Worm (Caenorhabditis elegans) whole organism, L2 larva: ENCODE results near the gene Y49A3A.4.

ENCODE experiments used
- C34F6.9 ChIP-seq: fragments of 150-350 bp; optimal IDR thresholded peaks from 2 replicates; lab custom pipeline; 2014; ENCODE audit warnings: missing biosample characterization, missing genetic modification characterization
- F13H6.1 ChIP-seq: sonication (generic microtip); optimal IDR thresholded peaks from 2 replicates; lab custom pipeline; 2016; ENCODE audit warnings: missing genetic modification characterization, missing compliant biosample characterization
- R02D3.7 ChIP-seq: fragments of 150-350 bp; optimal IDR thresholded peaks from 2 replicates; lab custom pipeline; 2014; ENCODE audit warnings: missing biosample characterization, missing genetic modification characterization
- Y55F3AM.14 ChIP-seq: fragments of 200-800 bp; sonication (Bioruptor generic); optimal IDR thresholded peaks from 2 replicates; lab custom pipeline; 2018; ENCODE audit warnings: mild to moderate bottlenecking, missing genetic modification characterization, missing compliant biosample characterization
- ZK546.5 ChIP-seq: sonication (generic microtip); optimal IDR thresholded peaks from 2 replicates; lab custom pipeline; 2017; ENCODE audit warnings: missing biosample characterization, missing genetic modification characterization
- alr-1 ChIP-seq: fragments of 150-350 bp; optimal IDR thresholded peaks from 2 replicates; lab custom pipeline; 2014; ENCODE audit warnings: missing biosample characterization, missing genetic modification characterization
- ama-1 ChIP-seq: fragments of 150-350 bp; optimal IDR thresholded peaks from 2 replicates; lab custom pipeline; 2018; ENCODE audit warnings: inconsistent platforms
- blmp-1 ChIP-seq: sonication (generic microtip); optimal IDR thresholded peaks from 2 replicates; lab custom pipeline; 2017; ENCODE audit warnings: missing genetic modification characterization, mild to moderate bottlenecking, missing compliant biosample characterization, antibody characterized with exemption, moderate library complexity; ENCODE audit not compliant: insufficient read depth
- ceh-16 ChIP-seq: fragments of 150-350 bp; optimal IDR thresholded peaks from 2 replicates; lab custom pipeline; 2014; ENCODE audit warnings: missing biosample characterization, missing genetic modification characterization
- crh-2 ChIP-seq: sonication (generic microtip); optimal IDR thresholded peaks from 2 replicates; lab custom pipeline; 2017; ENCODE audit warnings: missing biosample characterization, missing genetic modification characterization
- dmd-4 ChIP-seq: sonication (generic microtip); optimal IDR thresholded peaks from 2 replicates; lab custom pipeline; 2017; ENCODE audit warnings: missing biosample characterization, missing genetic modification characterization
- egl-27 ChIP-seq: sonication (generic microtip); optimal IDR thresholded peaks from 3 replicates; lab custom pipeline; 2017; ENCODE audit warnings: missing biosample characterization, missing genetic modification reagents, missing genetic modification characterization
- elt-1 ChIP-seq: fragments of 150-350 bp; optimal IDR thresholded peaks from 2 replicates; lab custom pipeline; 2014; ENCODE audit warnings: missing biosample characterization, missing genetic modification characterization
- elt-3 ChIP-seq: sonication (generic microtip); optimal IDR thresholded peaks from 2 replicates; lab custom pipeline; 2017; ENCODE audit warnings: missing biosample characterization, missing genetic modification characterization
- fos-1 ChIP-seq: fragments of 150-350 bp; optimal IDR thresholded peaks from 2 replicates; lab custom pipeline; 2014; ENCODE audit warnings: missing biosample characterization, missing genetic modification characterization
- lin-13 ChIP-seq: fragments of 150-350 bp; optimal IDR thresholded peaks from 2 replicates; lab custom pipeline; 2014; ENCODE audit warnings: missing biosample characterization, missing genetic modification reagents, missing genetic modification characterization
- lin-39 ChIP-seq: fragments of 150-350 bp; optimal IDR thresholded peaks from 2 replicates; lab custom pipeline; 2014; ENCODE audit warnings: missing biosample characterization, missing genetic modification reagents, missing genetic modification characterization
- lsy-2 ChIP-seq, 2 experiments: fragments of 150-350 bp in 1 of 2; sonication (generic microtip) in 1 of 2; optimal IDR thresholded peaks; 2 replicates each; lab custom pipeline; 2014 to 2017; ENCODE audit warnings: missing biosample characterization in 2 of 2, missing genetic modification characterization in 2 of 2
- mab-5 ChIP-seq: fragments of 150-350 bp; optimal IDR thresholded peaks from 2 replicates; lab custom pipeline; 2014; ENCODE audit warnings: missing biosample characterization, missing genetic modification characterization
- mbf-1 ChIP-seq: sonication (generic microtip); optimal IDR thresholded peaks from 2 replicates; lab custom pipeline; 2017; ENCODE audit warnings: missing biosample characterization, missing genetic modification characterization
- mdl-1 ChIP-seq, 2 experiments: fragments of 150-350 bp in 1 of 2; sonication (generic microtip) in 1 of 2; optimal IDR thresholded peaks; 2 replicates each; lab custom pipeline; 2017; ENCODE audit warnings: missing biosample characterization in 2 of 2, missing genetic modification characterization in 2 of 2
- nhr-10 ChIP-seq: sonication (generic microtip); optimal IDR thresholded peaks from 2 replicates; lab custom pipeline; 2017; ENCODE audit warnings: missing biosample characterization, missing genetic modification characterization
- nhr-11 ChIP-seq: fragments of 150-350 bp; optimal IDR thresholded peaks from 2 replicates; lab custom pipeline; 2014; ENCODE audit warnings: missing biosample characterization, missing genetic modification characterization
- nhr-12 ChIP-seq: fragments of 150-350 bp; optimal IDR thresholded peaks from 2 replicates; lab custom pipeline; 2014; ENCODE audit warnings: missing biosample characterization, missing genetic modification characterization
- nhr-129 ChIP-seq: fragments of 150-350 bp; optimal IDR thresholded peaks from 2 replicates; lab custom pipeline; 2014; ENCODE audit warnings: missing biosample characterization, missing genetic modification characterization
- nhr-23 ChIP-seq: fragments of 150-350 bp; optimal IDR thresholded peaks from 2 replicates; lab custom pipeline; 2014; ENCODE audit warnings: missing biosample characterization, missing genetic modification reagents, missing genetic modification characterization
- nhr-25 ChIP-seq: fragments of 150-350 bp; sonication (generic microtip); optimal IDR thresholded peaks from 3 replicates; lab custom pipeline; 2014; ENCODE audit warnings: missing biosample characterization, missing genetic modification characterization
- nhr-77 ChIP-seq: fragments of 150-350 bp; optimal IDR thresholded peaks from 2 replicates; lab custom pipeline; 2014; ENCODE audit warnings: missing biosample characterization, missing genetic modification characterization
- peb-1 ChIP-seq: fragments of 150-350 bp; optimal IDR thresholded peaks from 2 replicates; lab custom pipeline; 2014; ENCODE audit warnings: missing biosample characterization, missing genetic modification characterization
- sem-4 ChIP-seq: fragments of 150-350 bp; optimal IDR thresholded peaks from 2 replicates; lab custom pipeline; 2014; ENCODE audit warnings: missing biosample characterization, missing genetic modification reagents, missing genetic modification characterization
- skn-1 ChIP-seq: sonication (generic microtip); optimal IDR thresholded peaks from 2 replicates; lab custom pipeline; 2017; ENCODE audit warnings: missing biosample characterization, missing genetic modification characterization
- sma-9 ChIP-seq, 2 experiments: fragments of 150-350 bp in 1 of 2; sonication (generic microtip) in 1 of 2; optimal IDR thresholded peaks; 2 replicates each; lab custom pipeline; 2014 to 2016; ENCODE audit warnings: missing genetic modification characterization in 2 of 2, mild to moderate bottlenecking in 1 of 2, missing biosample characterization in 1 of 2, missing compliant biosample characterization in 1 of 2, missing genetic modification reagents in 1 of 2, moderate library complexity in 1 of 2
- snpc-4 ChIP-seq: fragments of 150-350 bp; optimal IDR thresholded peaks from 2 replicates; lab custom pipeline; 2014; ENCODE audit warnings: missing biosample characterization, missing genetic modification characterization
- unc-62 ChIP-seq: fragments of 150-350 bp; optimal IDR thresholded peaks from 2 replicates; lab custom pipeline; 2014; ENCODE audit warnings: missing biosample characterization, missing genetic modification reagents, missing genetic modification characterization
- zag-1 ChIP-seq: fragments of 150-350 bp; optimal IDR thresholded peaks from 2 replicates; lab custom pipeline; 2014; ENCODE audit warnings: missing biosample characterization, missing genetic modification characterization
- ztf-1 ChIP-seq: fragments of 200-800 bp; sonication (Bioruptor generic); conservative IDR thresholded peaks from 2 replicates; pipeline ENCODE4 v1.3.6; 2022; ENCODE audit warnings: missing genetic modification characterization, missing compliant biosample characterization
- ztf-11 ChIP-seq: sonication (generic microtip); optimal IDR thresholded peaks from 2 replicates; lab custom pipeline; 2017; ENCODE audit warnings: missing biosample characterization, missing genetic modification characterization
- ztf-4 ChIP-seq: fragments of 150-350 bp; optimal IDR thresholded peaks from 2 replicates; lab custom pipeline; 2014; ENCODE audit warnings: missing biosample characterization, missing genetic modification characterization

Gene Y49A3A.4

ce11 chrV:14331477-14331876 lies 27.2 kb downstream of the Y49A3A.4 start, which contains the start of gene F47B8.8:
Gene F47B8.8 (plus strand): TSS chrV:14331733.
- no peak for TF ChIP-seq nhr-23
- no peak for TF ChIP-seq alr-1 (tag; lab: Kevin White, UChicago)
- TF ChIP-seq unc-62 (GFP tag; lab: Kevin White, UChicago) = no peak
- TF ChIP-seq zag-1 (tag; lab: Kevin White, UChicago) = no peak
- TF ChIP-seq nhr-11 (tag; lab: Kevin White, UChicago) = no peak
- TF ChIP-seq nhr-25 (tag; lab: Kevin White, UChicago) = peak; percentile 30

- TF ChIP-seq ztf-1 (no peak), mbf-1 (no peak), dmd-4 (tag; lab: Kevin White, UChicago) (no peak), nhr-12 (tag; lab: Kevin White, UChicago) (no peak), ceh-16 (no peak), alr-1 (tag; lab: Kevin White, UChicago) (no peak), nhr-10 (tag; lab: Kevin White, UChicago) (no peak), mab-5 (tag; lab: Kevin White, UChicago) (no peak), nhr-77 (no peak), nhr-25 (tag; lab: Kevin White, UChicago) (no peak), fos-1 (tag; lab: Kevin White, UChicago) (no peak), egl-27 (tag; lab: Kevin White, UChicago) (no peak), unc-62 (GFP tag; lab: Kevin White, UChicago) (no peak), zag-1 (tag; lab: Kevin White, UChicago) (no peak), ztf-11 (tag; lab: Kevin White, UChicago) (no peak), nhr-23 (no peak), lsy-2 (tag; optimal IDR thresholded peaks at IDR 0.05; lab: Kevin White, UChicago) (no peak), skn-1 (tag; lab: Kevin White, UChicago) (no peak)
Observed at ce11 chrV:14328806-14329205, 29.9 kb downstream of the Y49A3A.4 start, which contains the start of gene pepm-1. Gene pepm-1 (plus strand): TSS chrV:14329106.

ce11 chrV:14327776-14328175 lies 30.9 kb downstream of the Y49A3A.4 start, which contains the start of gene F47B8.5:
Gene F47B8.5 (minus strand): TSS chrV:14327876.
- TF ChIP-seq F13H6.1 (tag; lab: Kevin White, UChicago) (no peak), sem-4 (tag; lab: Kevin White, UChicago) (no peak), alr-1 (tag; lab: Kevin White, UChicago) (no peak), nhr-129 (tag; lab: Kevin White, UChicago) (no peak), Y55F3AM.14 (no peak), nhr-10 (tag; lab: Kevin White, UChicago) (no peak), fos-1 (tag; lab: Kevin White, UChicago) (no peak), peb-1 (tag; lab: Kevin White, UChicago) (no peak), nhr-12 (tag; lab: Kevin White, UChicago) (no peak), nhr-25 (tag; lab: Kevin White, UChicago) (no peak)

- TF ChIP-seq fos-1 (tag; lab: Kevin White, UChicago) (peak; percentile 26), ztf-4 (tag; lab: Kevin White, UChicago) (no peak), sma-9 (GFP tag; optimal IDR thresholded peaks at IDR 0.05; lab: Kevin White, UChicago) (no peak), sma-9 (tag; optimal IDR thresholded peaks at IDR 0.05; lab: Kevin White, UChicago) (no peak)
Observed at ce11 chrV:14324502-14325467, 33.9 kb downstream of the Y49A3A.4 start, which contains the start of the genes F47B8.4 and F47B8.18. Gene F47B8.4 (minus strand): TSS chrV:14324673. Gene F47B8.18 (minus strand): TSS chrV:14325464.

- TF ChIP-seq mab-5 (tag; lab: Kevin White, UChicago) = no peak
- TF ChIP-seq nhr-77 = no peak
- TF ChIP-seq dmd-4 (tag; lab: Kevin White, UChicago) = no peak
- peak; percentile 83 for TF ChIP-seq C34F6.9 (tag; lab: Kevin White, UChicago)
- TF ChIP-seq nhr-129 (tag; lab: Kevin White, UChicago) = peak; percentile 65
- TF ChIP-seq nhr-12 (tag; lab: Kevin White, UChicago) = no peak
- peak; percentile 56 for TF ChIP-seq crh-2 (tag; lab: Kevin White, UChicago)
- TF ChIP-seq nhr-11 (tag; lab: Kevin White, UChicago) = no peak
- no peak for TF ChIP-seq blmp-1
- TF ChIP-seq ceh-16 = no peak
- TF ChIP-seq R02D3.7 (tag; lab: Kevin White, UChicago) = no peak
- peak; percentile 1 for TF ChIP-seq nhr-25 (tag; lab: Kevin White, UChicago)
- TF ChIP-seq elt-3 (tag; lab: Kevin White, UChicago) = no peak
- no peak for TF ChIP-seq ztf-4 (tag; lab: Kevin White, UChicago)
- peak; percentile 25 for TF ChIP-seq sem-4 (tag; lab: Kevin White, UChicago)
- TF ChIP-seq ama-1 (lab: Kevin White, UChicago) = peak; percentile 59
- peak; percentile 25 for TF ChIP-seq lin-13 (GFP tag; lab: Kevin White, UChicago)
- no peak for TF ChIP-seq elt-1 (tag; lab: Kevin White, UChicago)
- TF ChIP-seq lin-39 (tag; lab: Kevin White, UChicago) = no peak
- TF ChIP-seq unc-62 (GFP tag; lab: Kevin White, UChicago) = no peak
- TF ChIP-seq sma-9 (GFP tag; optimal IDR thresholded peaks at IDR 0.05; lab: Kevin White, UChicago) = peak; percentile 27
- no peak for TF ChIP-seq sma-9 (tag; optimal IDR thresholded peaks at IDR 0.05; lab: Kevin White, UChicago)
- no peak for TF ChIP-seq mbf-1
- TF ChIP-seq ztf-11 (tag; lab: Kevin White, UChicago) = no peak
- TF ChIP-seq fos-1 (tag; lab: Kevin White, UChicago) = peak; percentile 1
- no peak for TF ChIP-seq mdl-1 (tag; optimal IDR thresholded peaks at IDR 0.05; lab: Kevin White, UChicago)
- no peak for TF ChIP-seq skn-1 (tag; lab: Kevin White, UChicago)
- TF ChIP-seq ZK546.5 (tag; lab: Kevin White, UChicago) = no peak
- peak; percentile 46 for TF ChIP-seq snpc-4 (tag; lab: Kevin White, UChicago)
- TF ChIP-seq F13H6.1 (tag; lab: Kevin White, UChicago) = peak; percentile 15
Observed at ce11 chrV:14322743-14323142, 35.9 kb downstream of the Y49A3A.4 start, which contains the start of gene F47B8.3. Gene F47B8.3 (minus strand): TSS chrV:14323003.
